Fruit fly (Drosophila melanogaster) whole organism, embryonic: ENCODE results near the gene PNKP.

Experiments used
- ATbp ChIP-seq: fragments of 200-800 bp; sonication (Bioruptor generic); optimal IDR thresholded peaks from 2 replicates; lab custom pipeline; 2017; ENCODE audit warnings: missing biosample characterization, mild to moderate bottlenecking, missing genetic modification characterization, missing genetic modification reagents
- Asciz ChIP-seq: fragments of 200-800 bp; sonication (Bioruptor generic); optimal IDR thresholded peaks from 2 replicates; lab custom pipeline; 2017; ENCODE audit warnings: missing biosample characterization, mild to moderate bottlenecking, missing genetic modification characterization, missing genetic modification reagents
- BEAF-32 ChIP-seq: fragments of 200-800 bp; sonication (Bioruptor generic); optimal IDR thresholded peaks from 3 replicates; lab custom pipeline; 2017; ENCODE audit warnings: missing biosample characterization, missing genetic modification characterization, mild to moderate bottlenecking, moderate library complexity, missing genetic modification reagents
- CG11504 ChIP-seq: fragments of 200-800 bp; sonication (Bioruptor generic); optimal IDR thresholded peaks from 3 replicates; lab custom pipeline; 2019; ENCODE audit warnings: missing biosample characterization, mild to moderate bottlenecking, missing genetic modification characterization, moderate library complexity
- CG12155 ChIP-seq: fragments of 200-800 bp; sonication (Bioruptor generic); optimal IDR thresholded peaks from 3 replicates; lab custom pipeline; 2016; ENCODE audit warnings: missing biosample characterization, missing genetic modification characterization
- CG13424 ChIP-seq: fragments of 200-800 bp; sonication (Bioruptor generic); optimal IDR thresholded peaks from 2 replicates; lab custom pipeline; 2019; ENCODE audit warnings: missing biosample characterization, mild to moderate bottlenecking, missing genetic modification characterization, moderate library complexity
- CG14050 ChIP-seq: fragments of 200-800 bp; sonication (Bioruptor generic); IDR thresholded peaks from 3 replicates; pipeline ENCODE4 v1.3.6; 2022; ENCODE audit warnings: missing biosample characterization, missing genetic modification characterization
- CG14441 ChIP-seq: fragments of 200-800 bp; sonication (Bioruptor generic); IDR thresholded peaks from 2 replicates; pipeline ENCODE4 v1.3.6; 2022; ENCODE audit warnings: missing biosample characterization, missing genetic modification characterization
- CG1603 ChIP-seq: fragments of 200-800 bp; sonication (Bioruptor generic); optimal IDR thresholded peaks from 2 replicates; lab custom pipeline; 2019; ENCODE audit warnings: missing biosample characterization, mild to moderate bottlenecking, missing genetic modification characterization, moderate library complexity
- CG17359 ChIP-seq: fragments of 200-800 bp; sonication (Bioruptor generic); optimal IDR thresholded peaks from 3 replicates; lab custom pipeline; 2018; ENCODE audit warnings: missing biosample characterization, mild to moderate bottlenecking, missing genetic modification characterization, moderate library complexity
- CG3065 ChIP-seq: fragments of 200-800 bp; sonication (Bioruptor generic); optimal IDR thresholded peaks from 2 replicates; lab custom pipeline; 2016; ENCODE audit warnings: missing biosample characterization, missing genetic modification characterization
- CG4854 ChIP-seq: fragments of 200-800 bp; sonication (Bioruptor generic); optimal IDR thresholded peaks from 2 replicates; lab custom pipeline; 2016; ENCODE audit warnings: missing biosample characterization, missing genetic modification characterization, inconsistent platforms
- CG7839 ChIP-seq: fragments of 200-800 bp; sonication (Bioruptor generic); optimal IDR thresholded peaks from 3 replicates; lab custom pipeline; 2018; ENCODE audit warnings: missing biosample characterization, mild to moderate bottlenecking, missing genetic modification characterization, moderate library complexity
- CG8388 ChIP-seq: fragments of 200-800 bp; sonication (Bioruptor generic); optimal IDR thresholded peaks from 2 replicates; lab custom pipeline; 2019; ENCODE audit warnings: missing biosample characterization, mild to moderate bottlenecking, missing genetic modification characterization, moderate library complexity
- Drgx ChIP-seq: fragments of 200-800 bp; sonication (Bioruptor generic); IDR thresholded peaks from 2 replicates; pipeline ENCODE4 v1.3.6; 2022; ENCODE audit warnings: missing biosample characterization, missing genetic modification characterization
- H2.0 ChIP-seq: fragments of 200-800 bp; sonication (Bioruptor generic); IDR thresholded peaks from 2 replicates; pipeline ENCODE4 v1.3.6; 2022; ENCODE audit warnings: missing biosample characterization, missing genetic modification characterization
- HLH3B ChIP-seq: fragments of 200-800 bp; sonication (Bioruptor generic); IDR thresholded peaks from 2 replicates; pipeline ENCODE4 v1.3.6; 2022; ENCODE audit warnings: missing biosample characterization, missing genetic modification characterization
- Med ChIP-seq: fragments of 200-800 bp; sonication (Bioruptor generic); peaks from one replicate; lab custom pipeline; 2016; ENCODE audit warnings: missing biosample characterization, missing genetic modification characterization, mild to moderate bottlenecking, inconsistent platforms, moderate library complexity
- Nf-YA ChIP-seq: fragments of 200-800 bp; sonication (Bioruptor generic); IDR thresholded peaks from 2 replicates; pipeline ENCODE4 v1.3.6; 2022; ENCODE audit warnings: missing biosample characterization, missing genetic modification characterization
- Oaz ChIP-seq: fragments of 200-800 bp; sonication (Bioruptor generic); IDR thresholded peaks from 2 replicates; pipeline ENCODE4 v1.3.6; 2022; ENCODE audit warnings: missing biosample characterization, missing genetic modification characterization
- Oli ChIP-seq: fragments of 200-800 bp; sonication (Bioruptor generic); optimal IDR thresholded peaks from 2 replicates; lab custom pipeline; 2018; ENCODE audit warnings: missing biosample characterization, mild to moderate bottlenecking, missing genetic modification characterization, moderate library complexity
- Ptx1 ChIP-seq: fragments of 200-800 bp; sonication (Bioruptor generic); IDR thresholded peaks from 2 replicates; pipeline ENCODE4 v1.3.6; 2022; ENCODE audit warnings: missing biosample characterization, missing genetic modification characterization
- Scr ChIP-seq: fragments of 200-800 bp; sonication (Bioruptor generic); IDR thresholded peaks from 2 replicates; pipeline ENCODE4 v1.3.6; 2022; ENCODE audit warnings: missing biosample characterization, missing genetic modification characterization; ENCODE audit not compliant: partially characterized antibody
- Sox102F ChIP-seq: fragments of 200-800 bp; sonication (Bioruptor generic); optimal IDR thresholded peaks from 2 replicates; lab custom pipeline; 2018; ENCODE audit warnings: missing biosample characterization, mild to moderate bottlenecking, missing genetic modification characterization, moderate library complexity
- Ssrp ChIP-seq: fragments of 200-800 bp; sonication (Bioruptor generic); optimal IDR thresholded peaks from 2 replicates; lab custom pipeline; 2018; ENCODE audit warnings: missing biosample characterization, mild to moderate bottlenecking, missing genetic modification characterization, moderate library complexity
- Xbp1 ChIP-seq: fragments of 200-800 bp; sonication (Bioruptor generic); optimal IDR thresholded peaks from 3 replicates; lab custom pipeline; 2016; ENCODE audit warnings: missing biosample characterization, mild to moderate bottlenecking, missing genetic modification characterization
- ap ChIP-seq: fragments of 200-800 bp; sonication (Bioruptor generic); IDR thresholded peaks from 2 replicates; pipeline ENCODE4 v1.3.6; 2022; ENCODE audit warnings: missing biosample characterization, missing genetic modification characterization
- bsh ChIP-seq, 2 experiments: fragments of 200-800 bp; sonication (Bioruptor generic); optimal IDR thresholded peaks; 2 replicates each; lab custom pipeline; 2017 to 2018; ENCODE audit warnings: mild to moderate bottlenecking in 2 of 2, missing biosample characterization in 2 of 2, missing genetic modification characterization in 2 of 2, moderate library complexity in 1 of 2
- btn ChIP-seq: fragments of 200-800 bp; sonication (Bioruptor generic); optimal IDR thresholded peaks from 2 replicates; lab custom pipeline; 2016; ENCODE audit warnings: missing biosample characterization, missing genetic modification characterization
- da ChIP-seq: fragments of 200-800 bp; sonication (Bioruptor generic); optimal IDR thresholded peaks from 2 replicates; lab custom pipeline; 2016; ENCODE audit warnings: missing biosample characterization, missing genetic modification characterization
- dimm ChIP-seq: fragments of 200-800 bp; sonication (Bioruptor generic); IDR thresholded peaks from 2 replicates; pipeline ENCODE4 v1.3.6; 2022; ENCODE audit warnings: missing biosample characterization, missing genetic modification characterization
- dm ChIP-seq: fragments of 200-800 bp; sonication (Bioruptor generic); optimal IDR thresholded peaks from 3 replicates; lab custom pipeline; 2016; ENCODE audit warnings: missing biosample characterization, missing genetic modification characterization
- dmrt99B ChIP-seq: fragments of 200-800 bp; sonication (Bioruptor generic); optimal IDR thresholded peaks from 2 replicates; lab custom pipeline; 2018; ENCODE audit warnings: missing biosample characterization, mild to moderate bottlenecking, missing genetic modification characterization, moderate library complexity
- dysf ChIP-seq: fragments of 200-800 bp; sonication (Bioruptor generic); IDR thresholded peaks from 3 replicates; pipeline ENCODE4 v1.3.6; 2022; ENCODE audit warnings: missing biosample characterization, missing genetic modification characterization
- gem ChIP-seq: fragments of 200-800 bp; sonication (Bioruptor generic); optimal IDR thresholded peaks from 2 replicates; lab custom pipeline; 2019; ENCODE audit warnings: missing biosample characterization, mild to moderate bottlenecking, missing genetic modification characterization, moderate library complexity
- gro ChIP-seq: fragments of 200-800 bp; sonication (Bioruptor generic); optimal IDR thresholded peaks from 2 replicates; lab custom pipeline; 2016; ENCODE audit warnings: missing biosample characterization, missing genetic modification characterization
- gsb ChIP-seq: fragments of 200-800 bp; sonication (Bioruptor generic); IDR thresholded peaks from 2 replicates; pipeline ENCODE4 v1.3.6; 2022; ENCODE audit warnings: missing biosample characterization, missing genetic modification characterization
- jing ChIP-seq: fragments of 200-800 bp; sonication (Bioruptor generic); optimal IDR thresholded peaks from 2 replicates; lab custom pipeline; 2018; ENCODE audit warnings: missing biosample characterization, mild to moderate bottlenecking, missing genetic modification characterization
- jumu ChIP-seq: fragments of 200-800 bp; sonication (Bioruptor generic); optimal IDR thresholded peaks from 3 replicates; lab custom pipeline; 2016; ENCODE audit warnings: missing biosample characterization, missing genetic modification characterization
- lmd ChIP-seq: fragments of 200-800 bp; sonication (Bioruptor generic); IDR thresholded peaks from 2 replicates; pipeline ENCODE4 v1.3.6; 2022; ENCODE audit warnings: missing biosample characterization, missing genetic modification characterization
- otp ChIP-seq: fragments of 200-800 bp; sonication (Bioruptor generic); IDR thresholded peaks from 3 replicates; pipeline ENCODE4, ENCODE4 v1.3.6; 2022; ENCODE audit warnings: missing biosample characterization, missing genetic modification characterization
- phol ChIP-seq: fragments of 200-800 bp; sonication (Bioruptor generic); optimal IDR thresholded peaks from 3 replicates; lab custom pipeline; 2018; ENCODE audit warnings: missing biosample characterization, mild to moderate bottlenecking, missing genetic modification characterization, moderate library complexity
- ranshi ChIP-seq: fragments of 200-800 bp; sonication (Bioruptor generic); IDR thresholded peaks from 2 replicates; pipeline ENCODE4 v1.3.6; 2022; ENCODE audit warnings: missing biosample characterization, missing genetic modification characterization
- seq ChIP-seq: fragments of 200-800 bp; sonication (Bioruptor generic); IDR thresholded peaks from 2 replicates; pipeline ENCODE4 v1.3.6; 2022; ENCODE audit warnings: missing biosample characterization, missing genetic modification characterization
- slbo ChIP-seq: fragments of 200-800 bp; sonication (Bioruptor generic); IDR thresholded peaks from 2 replicates; pipeline ENCODE4 v1.3.6; 2022; ENCODE audit warnings: missing biosample characterization, missing genetic modification characterization
- stc ChIP-seq: fragments of 200-800 bp; sonication (Bioruptor generic); IDR thresholded peaks from 2 replicates; pipeline ENCODE4 v1.3.6; 2022; ENCODE audit warnings: missing biosample characterization, missing genetic modification characterization
- tin ChIP-seq: fragments of 200-800 bp; sonication (Bioruptor generic); optimal IDR thresholded peaks from 3 replicates; lab custom pipeline; 2016; ENCODE audit warnings: missing biosample characterization, missing genetic modification characterization
- unpg ChIP-seq: fragments of 200-800 bp; sonication (Bioruptor generic); optimal IDR thresholded peaks from 3 replicates; lab custom pipeline; 2018; ENCODE audit warnings: missing biosample characterization, mild to moderate bottlenecking, missing genetic modification characterization, moderate library complexity

Gene PNKP

dm6 chr3R:8355579-8355978 is 12.3 kb upstream of the PNKP start (continued):
- TF ChIP-seq CG12155 (GFP tag; lab: Kevin White, UChicago) = peak; percentile 95
- peak; percentile 96 for TF ChIP-seq dysf (GFP tag; lab: Robert Waterston, UW)
- TF ChIP-seq, all 482 proteins: peak for 420

- peak; percentile 6 for TF ChIP-seq CG7839 (tag; lab: Kevin White, UChicago)
- TF ChIP-seq CG8388 (GFP tag; lab: Kevin White, UChicago) = no peak
- peak; percentile 43 for TF ChIP-seq CG17359 (tag; lab: Kevin White, UChicago)
- peak; percentile 47 for TF ChIP-seq Oli (tag; lab: Kevin White, UChicago)
- no peak for TF ChIP-seq btn
- TF ChIP-seq gro (GFP tag; lab: Kevin White, UChicago) = no peak
- no peak for TF ChIP-seq CG4854 (GFP tag; lab: Kevin White, UChicago)
- TF ChIP-seq tin (GFP tag; lab: Kevin White, UChicago) = no peak
- TF ChIP-seq BEAF-32 (GFP tag; lab: Kevin White, UChicago) = no peak
- no peak for TF ChIP-seq dm
- 0 out of 3 replicates have a peak, but pooled peaks have one; percentile 5 for TF ChIP-seq otp (GFP tag; lab: Robert Waterston, UW)
- peak; percentile 42 for TF ChIP-seq CG11504
- TF ChIP-seq lmd = peak; percentile 36; the same call in 1 of the 2 replicates
- TF ChIP-seq slbo = 0 out of 2 replicates have a peak, but pooled peaks have one; percentile 7
- peak; percentile 49 for TF ChIP-seq Ssrp (tag; lab: Kevin White, UChicago)
- peak; percentile 64 for TF ChIP-seq Ptx1 (GFP tag; lab: Robert Waterston, UW)
- peak; percentile 21; the same call in 1 of the 2 replicates for TF ChIP-seq ranshi (GFP tag; lab: Robert Waterston, UW)
- TF ChIP-seq Scr (GFP tag; lab: Robert Waterston, UW) = no peak
- peak; percentile 62 for TF ChIP-seq CG13424 (tag; lab: Kevin White, UChicago)
- peak; percentile 60 for TF ChIP-seq gem (tag; lab: Kevin White, UChicago)
- TF ChIP-seq CG3065 (GFP tag; lab: Kevin White, UChicago) = no peak
- TF ChIP-seq H2.0 (GFP tag; lab: Robert Waterston, UW) = 0 out of 2 replicates have a peak, but pooled peaks have one; percentile 12
- TF ChIP-seq Oaz (GFP tag; lab: Robert Waterston, UW) = 0 out of 2 replicates have a peak, but pooled peaks have one; percentile 4
- peak; percentile 38 for TF ChIP-seq phol (tag; lab: Kevin White, UChicago)
- TF ChIP-seq Med (GFP tag; lab: Kevin White, UChicago) = peak; percentile 78
- peak; percentile 37; the same call in 1 of the 2 replicates for TF ChIP-seq Nf-YA (GFP tag; lab: Robert Waterston, UW)
- TF ChIP-seq dimm (GFP tag; lab: Robert Waterston, UW) = no peak
- TF ChIP-seq Drgx = peak; percentile 95
- peak; percentile 47 for TF ChIP-seq Asciz (GFP tag; lab: Kevin White, UChicago)
- peak; percentile 61 for TF ChIP-seq CG14441 (GFP tag; lab: Robert Waterston, UW)
- TF ChIP-seq Xbp1 (GFP tag; lab: Kevin White, UChicago) = peak; percentile 4
- TF ChIP-seq CG14050 = peak; percentile 61; the same call in 1 of the 3 replicates
- peak; percentile 9 for TF ChIP-seq da (GFP tag; lab: Kevin White, UChicago)
- 0 out of 2 replicates have a peak, but pooled peaks have one; percentile 5 for TF ChIP-seq ap (GFP tag; lab: Robert Waterston, UW)
- peak; percentile 59 for TF ChIP-seq stc
- peak; percentile 52; the same call in 1 of the 2 replicates for TF ChIP-seq HLH3B (GFP tag; lab: Robert Waterston, UW)
- TF ChIP-seq gsb = no peak
- peak; percentile 34; the same call in 1 of the 2 replicates for TF ChIP-seq seq (GFP tag; lab: Robert Waterston, UW)
- TF ChIP-seq unpg (GFP tag; lab: Kevin White, UChicago) = peak; percentile 61
- TF ChIP-seq dmrt99B (tag; lab: Kevin White, UChicago) = peak; percentile 73
- TF ChIP-seq jing (GFP tag; lab: Kevin White, UChicago) = peak; percentile 36
- peak; percentile 38 for TF ChIP-seq CG1603
- TF ChIP-seq bsh (GFP tag; optimal IDR thresholded peaks at IDR 0.05; lab: Kevin White, UChicago) = peak in 1 of 2 experiments; percentile 10
- TF ChIP-seq ATbp (GFP tag; lab: Kevin White, UChicago) = peak; percentile 5
- peak; percentile 74 for TF ChIP-seq Sox102F
- TF ChIP-seq jumu (GFP tag; lab: Kevin White, UChicago) = no peak
Observed at dm6 chr3R:8354969-8355368, 11.7 kb upstream of the PNKP start.
